Worm (Caenorhabditis elegans) whole organism, early embryonic: Measurements from ENCODE around the gene gcs-1.

Source experiments
- ama-1 ChIP-seq: fragments of 150-350 bp; optimal IDR thresholded peaks from 2 replicates; lab custom pipeline; 2014
- tra-4 ChIP-seq: sonication (generic microtip); optimal IDR thresholded peaks from 2 replicates; lab custom pipeline; 2017; ENCODE audit warnings: missing genetic modification characterization, missing compliant biosample characterization

DNA sequence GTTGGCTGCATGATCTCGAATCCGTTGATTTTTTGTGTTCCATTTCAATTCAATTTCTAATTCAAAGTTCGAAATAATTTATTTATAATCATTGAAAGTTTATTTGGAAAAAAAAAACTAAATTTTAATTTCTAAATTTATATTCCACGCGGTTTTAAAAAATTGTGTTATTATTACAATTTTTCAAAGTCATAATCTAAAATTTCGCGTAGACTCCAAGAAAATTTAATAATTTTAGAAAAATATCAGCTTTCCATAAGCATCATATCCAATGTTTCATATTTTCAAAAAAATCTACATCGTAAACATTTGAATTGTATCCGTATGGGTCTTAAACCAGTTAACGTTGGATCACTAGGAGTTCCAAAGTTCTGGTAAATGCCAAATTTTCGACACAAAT lies 37.8 kb downstream of the gcs-1 start, which contains the start of gene F44G4.5:
- TF ChIP-seq ama-1 (lab: Kevin White, UChicago): no peak
- no peak for TF ChIP-seq tra-4 (tag; lab: Kevin White, UChicago)
